Worm (Caenorhabditis elegans) whole organism, late embryonic: ENCODE data around the gene ceh-49.

Source experiments
- K02D7.2 ChIP-seq: sonication (generic microtip); optimal IDR thresholded peaks from 2 replicates; lab custom pipeline; 2017; ENCODE audit warnings: mild to moderate bottlenecking, missing genetic modification characterization, missing compliant biosample characterization
- ama-1 ChIP-seq: fragments of 150-350 bp; optimal IDR thresholded peaks from 2 replicates; lab custom pipeline; 2014
- elt-2 ChIP-seq: sonication (generic microtip); optimal IDR thresholded peaks from 2 replicates; lab custom pipeline; 2016; ENCODE audit warnings: missing genetic modification reagents, missing genetic modification characterization, missing compliant biosample characterization
- eyg-1 ChIP-seq: sonication (generic microtip); optimal IDR thresholded peaks from 2 replicates; lab custom pipeline; 2016; ENCODE audit warnings: missing genotype, missing genetic modification characterization, missing compliant biosample characterization
- hlh-8 ChIP-seq: sonication (generic microtip); optimal IDR thresholded peaks from 2 replicates; lab custom pipeline; 2016; ENCODE audit warnings: missing genotype, missing genetic modification characterization, missing compliant biosample characterization
- lim-6 ChIP-seq: sonication (generic microtip); optimal IDR thresholded peaks from 2 replicates; lab custom pipeline; 2016; ENCODE audit warnings: missing genetic modification characterization, missing compliant biosample characterization
- mec-3 ChIP-seq: sonication (generic microtip); optimal IDR thresholded peaks from 2 replicates; lab custom pipeline; 2016; ENCODE audit warnings: borderline replicate concordance, missing genetic modification characterization, missing compliant biosample characterization
- nfya-1 ChIP-seq: sonication (generic microtip); optimal IDR thresholded peaks from 2 replicates; lab custom pipeline; 2017; ENCODE audit warnings: missing genetic modification characterization, mild to moderate bottlenecking, missing compliant biosample characterization, antibody characterized with exemption, moderate library complexity
- pag-3 ChIP-seq: sonication (generic microtip); optimal IDR thresholded peaks from 2 replicates; lab custom pipeline; 2016; ENCODE audit warnings: missing compliant biosample characterization, missing genetic modification characterization, borderline replicate concordance
- pat-9 ChIP-seq: fragments of 200-800 bp; sonication (Bioruptor generic); optimal IDR thresholded peaks from 2 replicates; lab custom pipeline; 2018; ENCODE audit warnings: mild to moderate bottlenecking, missing genetic modification characterization, moderate library complexity, missing compliant biosample characterization
- pha-4 ChIP-seq: fragments of 150-350 bp; optimal IDR thresholded peaks from 2 replicates; lab custom pipeline; 2018; ENCODE audit warnings: missing biosample characterization, missing genetic modification reagents, missing genetic modification characterization
- pqm-1 ChIP-seq: sonication (generic microtip); optimal IDR thresholded peaks from 2 replicates; lab custom pipeline; 2016; ENCODE audit warnings: missing genetic modification characterization, missing compliant biosample characterization
- ztf-16 ChIP-seq: sonication (generic microtip); optimal IDR thresholded peaks from 2 replicates; lab custom pipeline; 2017; ENCODE audit warnings: missing genetic modification characterization, missing compliant biosample characterization

DNA sequence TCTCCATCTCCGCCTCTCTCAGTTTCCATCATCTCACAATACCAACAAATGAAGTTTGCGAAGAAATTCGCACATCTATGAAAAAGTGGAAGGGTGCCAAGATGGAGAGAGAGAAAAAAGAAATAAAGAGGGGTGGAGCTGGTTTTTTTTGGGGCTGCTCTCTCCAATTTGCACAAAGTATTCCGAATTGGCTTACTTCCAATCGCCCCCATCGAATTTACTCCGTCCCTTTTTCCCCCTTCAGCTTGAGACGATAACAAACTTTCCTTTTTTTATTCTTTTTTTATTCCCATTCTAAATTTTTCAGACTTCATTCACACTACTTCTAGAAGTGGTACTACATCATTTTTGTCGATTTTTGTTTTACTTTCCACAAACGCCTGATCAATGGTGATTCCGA is 11.1 kb upstream of the ceh-49 start, which contains the start of gene exp-2:
- TF ChIP-seq pqm-1 (no peak), hlh-8 (tag; lab: Kevin White, UChicago) (no peak), mec-3 (no peak), K02D7.2 (tag; lab: Kevin White, UChicago) (no peak), lim-6 (no peak), pat-9 (tag; lab: Kevin White, UChicago) (no peak), elt-2 (tag; lab: Kevin White, UChicago) (no peak), ama-1 (no peak), pha-4 (no peak), ztf-16 (no peak), nfya-1 (tag; lab: Kevin White, UChicago) (no peak), eyg-1 (tag; lab: Kevin White, UChicago) (no peak), pag-3 (tag; lab: Kevin White, UChicago) (no peak)
